Fruit fly (Drosophila melanogaster) whole organism, pupa: ENCODE data around the gene neur.

Source experiments
- CG10348 ChIP-seq: fragments of 200-800 bp; sonication (Bioruptor generic); IDR thresholded peaks from 2 replicates; pipeline ENCODE4 v1.3.6; 2022; ENCODE audit warnings: missing biosample characterization, missing genetic modification characterization
- CG12605 ChIP-seq: fragments of 200-800 bp; sonication (Bioruptor generic); IDR thresholded peaks from 2 replicates; pipeline ENCODE4 v1.3.6; 2022; ENCODE audit warnings: missing biosample characterization, missing genetic modification characterization
- CG13204 ChIP-seq: fragments of 200-800 bp; sonication (Bioruptor generic); optimal IDR thresholded peaks from 2 replicates; lab custom pipeline; 2018; ENCODE audit warnings: missing biosample characterization, mild to moderate bottlenecking, missing genetic modification characterization, moderate library complexity
- CG14655 ChIP-seq: fragments of 200-800 bp; sonication (Bioruptor generic); optimal IDR thresholded peaks from 3 replicates; lab custom pipeline; 2017; ENCODE audit warnings: mild to moderate bottlenecking, missing biosample characterization, missing genetic modification reagents, missing genetic modification characterization
- CG15710 ChIP-seq: fragments of 200-800 bp; sonication (Bioruptor generic); optimal IDR thresholded peaks from 2 replicates; lab custom pipeline; 2018; ENCODE audit warnings: missing biosample characterization, mild to moderate bottlenecking, missing genetic modification characterization, moderate library complexity
- CG17806 ChIP-seq: fragments of 200-800 bp; sonication (Bioruptor generic); optimal IDR thresholded peaks from 2 replicates; lab custom pipeline; 2018; ENCODE audit warnings: missing biosample characterization, mild to moderate bottlenecking, missing genetic modification characterization, moderate library complexity
- CG32121 ChIP-seq: fragments of 200-800 bp; sonication (Bioruptor generic); IDR thresholded peaks from 2 replicates; pipeline ENCODE4 v1.3.6; 2022; ENCODE audit warnings: missing biosample characterization, missing genetic modification characterization
- CG34367 ChIP-seq: fragments of 200-800 bp; sonication (Bioruptor generic); optimal IDR thresholded peaks from 2 replicates; lab custom pipeline; 2018; ENCODE audit warnings: missing biosample characterization, mild to moderate bottlenecking, missing genetic modification characterization
- CG4496 ChIP-seq: fragments of 200-800 bp; sonication (Bioruptor generic); IDR thresholded peaks from 3 replicates; pipeline ENCODE4 v1.3.6; 2022; ENCODE audit warnings: missing biosample characterization, missing genetic modification characterization
- CG8159 ChIP-seq: fragments of 200-800 bp; sonication (Bioruptor generic); optimal IDR thresholded peaks from 3 replicates; lab custom pipeline; 2018; ENCODE audit warnings: missing biosample characterization, mild to moderate bottlenecking, missing genetic modification characterization, moderate library complexity
- CG8301 ChIP-seq: fragments of 200-800 bp; sonication (Bioruptor generic); optimal IDR thresholded peaks from 2 replicates; lab custom pipeline; 2018; ENCODE audit warnings: missing biosample characterization, mild to moderate bottlenecking, missing genetic modification characterization
- CG9948 ChIP-seq: fragments of 200-800 bp; sonication (Bioruptor generic); optimal IDR thresholded peaks from 2 replicates; lab custom pipeline; 2018; ENCODE audit warnings: missing biosample characterization, mild to moderate bottlenecking, missing genetic modification characterization, moderate library complexity
- D1 ChIP-seq: fragments of 200-800 bp; sonication (Bioruptor generic); optimal IDR thresholded peaks from 2 replicates; lab custom pipeline; 2018; ENCODE audit warnings: missing biosample characterization, mild to moderate bottlenecking, missing genetic modification characterization, moderate library complexity
- EcR ChIP-seq: fragments of 200-800 bp; sonication (Bioruptor generic); optimal IDR thresholded peaks from 3 replicates; lab custom pipeline; 2019; ENCODE audit warnings: missing biosample characterization, missing genetic modification characterization, mild to moderate bottlenecking, moderate library complexity, missing genetic modification reagents
- Ets98B ChIP-seq: fragments of 200-800 bp; sonication (Bioruptor generic); IDR thresholded peaks from 2 replicates; pipeline ENCODE4 v1.3.6; 2022; ENCODE audit warnings: missing biosample characterization, missing genetic modification characterization
- Pif1A ChIP-seq: fragments of 200-800 bp; sonication (Bioruptor generic); optimal IDR thresholded peaks from 3 replicates; lab custom pipeline; 2016; ENCODE audit warnings: missing biosample characterization, missing genetic modification characterization
- Pif1B ChIP-seq: fragments of 200-800 bp; sonication (Bioruptor generic); optimal IDR thresholded peaks from 3 replicates; lab custom pipeline; 2016; ENCODE audit warnings: missing biosample characterization, missing genetic modification characterization
- Snoo ChIP-seq: fragments of 200-800 bp; sonication (Bioruptor generic); optimal IDR thresholded peaks from 3 replicates; lab custom pipeline; 2017; ENCODE audit warnings: missing biosample characterization, mild to moderate bottlenecking, missing genetic modification characterization, inconsistent platforms
- fd96Ca ChIP-seq: fragments of 200-800 bp; sonication (Bioruptor generic); IDR thresholded peaks from 3 replicates; pipeline ENCODE4 v1.3.6; 2022; ENCODE audit warnings: missing biosample characterization, missing genetic modification characterization
- gl ChIP-seq: fragments of 200-800 bp; sonication (Bioruptor generic); optimal IDR thresholded peaks from 2 replicates; lab custom pipeline; 2018; ENCODE audit warnings: missing biosample characterization, mild to moderate bottlenecking, missing genetic modification characterization
- rn ChIP-seq: fragments of 200-800 bp; sonication (Bioruptor generic); IDR thresholded peaks from 2 replicates; pipeline ENCODE4 v1.3.6; 2022; ENCODE audit warnings: missing biosample characterization, missing genetic modification characterization

neur gene

DNA sequence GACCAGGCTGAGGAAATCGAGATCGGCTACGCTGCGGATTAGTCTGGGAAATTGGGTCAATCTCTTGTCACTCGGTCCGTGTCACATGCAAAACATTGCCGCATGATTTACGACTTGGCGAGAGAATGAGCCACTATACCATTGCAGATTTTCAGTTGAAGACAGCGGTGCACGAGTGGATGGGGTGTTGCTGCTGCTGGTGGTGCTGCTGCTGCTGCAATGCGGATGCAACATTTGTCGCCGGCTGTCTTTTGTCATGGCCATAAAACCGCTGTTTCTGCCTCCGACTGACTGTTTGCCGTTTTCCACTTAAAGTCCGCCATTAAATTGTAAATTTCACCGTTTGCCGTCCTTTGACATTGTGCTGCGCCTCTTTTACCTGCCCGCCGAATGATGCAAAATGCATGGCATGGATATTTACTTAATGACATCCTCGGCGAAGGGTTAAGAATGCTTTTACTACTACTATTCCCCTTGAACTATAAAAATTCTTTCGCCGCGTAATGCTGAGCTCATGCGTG is 63.1 kb downstream of the neur start:
- TF ChIP-seq Ets98B (GFP tag; lab: Robert Waterston, UW) (no peak), CG34367 (tag; lab: Kevin White, UChicago) (no peak), D1 (tag; lab: Kevin White, UChicago) (no peak), Snoo (no peak)

DNA sequence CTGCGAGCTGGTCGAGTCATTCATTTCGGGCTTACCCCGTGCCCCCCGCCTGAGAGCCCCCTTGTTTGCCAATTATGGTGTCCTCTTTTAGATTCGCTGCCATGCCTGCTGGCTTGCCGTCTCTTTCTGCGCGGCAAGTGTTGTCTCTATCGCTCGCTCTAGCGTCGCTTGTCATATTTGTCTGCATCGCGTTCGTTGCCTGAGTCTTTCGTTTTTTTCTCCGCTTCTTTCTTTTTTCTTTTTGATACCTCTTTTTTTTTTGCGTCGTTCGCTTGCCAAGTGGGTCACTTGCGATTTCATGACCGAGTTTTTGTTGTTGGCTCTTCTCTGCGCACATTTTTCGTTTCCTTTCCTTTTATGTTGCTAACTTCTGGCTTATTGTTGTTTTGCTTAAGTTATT is 67.5 kb downstream of the neur start:
- peak; percentile 11 for TF ChIP-seq EcR (GFP tag; lab: Kevin White, UChicago)
- no peak for TF ChIP-seq CG17806 (tag; lab: Kevin White, UChicago)
- TF ChIP-seq CG15710 (tag; lab: Kevin White, UChicago) = peak; percentile 28
- TF ChIP-seq CG32121 = no peak
- TF ChIP-seq CG10348 (GFP tag; lab: Robert Waterston, UW) = no peak
- peak; percentile 29 for TF ChIP-seq CG8301 (tag; lab: Kevin White, UChicago)
- peak; percentile 58 for TF ChIP-seq Pif1A (GFP tag; lab: Kevin White, UChicago)
- no peak for TF ChIP-seq gl (tag; lab: Kevin White, UChicago)
- peak; percentile 68; the same call in 2 of the 3 replicates for TF ChIP-seq fd96Ca
- peak; percentile 66; the same call in 1 of the 3 replicates for TF ChIP-seq CG4496 (GFP tag; lab: Robert Waterston, UW)
- no peak for TF ChIP-seq Pif1B (GFP tag; lab: Kevin White, UChicago)
- peak; percentile 67 for TF ChIP-seq Ets98B (GFP tag; lab: Robert Waterston, UW)
- TF ChIP-seq CG14655 (GFP tag; lab: Kevin White, UChicago) = peak; percentile 30
- TF ChIP-seq CG12605 (GFP tag; lab: Robert Waterston, UW) = peak; percentile 78
- TF ChIP-seq D1 (tag; lab: Kevin White, UChicago) = no peak
- peak; percentile 22 for TF ChIP-seq CG34367 (tag; lab: Kevin White, UChicago)
- TF ChIP-seq Snoo = peak; percentile 29
- TF ChIP-seq CG13204 (GFP tag; lab: Kevin White, UChicago) = peak; percentile 60
- peak; percentile 26 for TF ChIP-seq CG9948
- TF ChIP-seq rn (GFP tag; lab: Robert Waterston, UW) = 0 out of 2 replicates have a peak, but pooled peaks have one; percentile 4
- TF ChIP-seq CG8159 (tag; lab: Kevin White, UChicago) = peak; percentile 18
- TF ChIP-seq, all 21 proteins: peak for 15

DNA sequence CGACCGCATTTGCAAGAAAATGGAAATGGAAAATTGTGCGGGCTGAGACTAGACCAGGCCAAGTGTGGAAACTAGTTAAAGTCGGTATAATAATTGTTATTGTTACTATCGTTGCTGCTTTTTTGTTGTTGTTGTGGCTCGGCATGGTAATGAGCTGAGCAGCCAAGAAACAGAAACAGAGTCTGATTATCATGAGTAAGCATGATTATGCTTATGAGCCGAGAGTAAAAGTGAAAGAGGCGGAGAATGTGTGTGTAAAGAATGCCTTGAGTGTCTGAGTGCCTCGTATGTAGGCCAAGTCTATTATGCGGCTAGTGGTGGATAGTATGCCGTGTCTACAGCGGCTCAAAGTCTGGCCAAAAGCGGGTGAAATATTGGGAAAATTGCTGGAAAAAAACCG is 68.6 kb downstream of the neur start:
- TF ChIP-seq CG13204 (GFP tag; lab: Kevin White, UChicago) (no peak), CG32121 (no peak), CG14655 (GFP tag; lab: Kevin White, UChicago) (no peak), Pif1A (GFP tag; lab: Kevin White, UChicago) (no peak), Ets98B (GFP tag; lab: Robert Waterston, UW) (no peak), gl (tag; lab: Kevin White, UChicago) (no peak), D1 (tag; lab: Kevin White, UChicago) (no peak), CG4496 (GFP tag; lab: Robert Waterston, UW) (no peak), CG12605 (GFP tag; lab: Robert Waterston, UW) (no peak), CG9948 (no peak), rn (GFP tag; lab: Robert Waterston, UW) (no peak), CG8301 (tag; lab: Kevin White, UChicago) (no peak), CG8159 (tag; lab: Kevin White, UChicago) (no peak), CG10348 (GFP tag; lab: Robert Waterston, UW) (no peak), Pif1B (GFP tag; lab: Kevin White, UChicago) (no peak), CG17806 (tag; lab: Kevin White, UChicago) (no peak), Snoo (no peak), CG34367 (tag; lab: Kevin White, UChicago) (no peak)
